Fruit fly (Drosophila melanogaster): ENCODE data around the gene BobA.

BobA gene

DNA sequence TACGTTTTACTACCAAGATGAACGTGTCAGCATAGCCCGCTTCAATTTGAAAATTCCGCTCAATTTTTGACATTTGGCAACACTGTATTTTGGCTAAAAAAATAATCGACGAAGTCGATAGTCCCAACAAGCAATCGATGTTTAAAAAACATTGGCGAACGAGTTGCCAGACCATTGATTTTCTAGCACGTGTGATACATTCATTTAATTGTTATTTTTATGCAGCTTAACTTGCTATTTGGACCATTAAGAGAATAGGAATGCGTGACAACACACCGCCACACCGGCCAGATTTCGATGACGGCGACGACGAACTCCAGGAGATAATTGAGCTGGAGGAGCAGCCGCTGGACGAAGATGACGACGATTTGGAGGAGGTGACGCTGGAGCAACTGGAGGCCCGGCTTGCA is 36.8 kb upstream of the BobA start, which contains the start of gene CG5114 (continued):
- TF ChIP-seq CG2116 (GFP tag; optimal IDR thresholded peaks at IDR 0.05) (peak; percentile 91), CG17912 (GFP tag; optimal IDR thresholded peaks at IDR 0.05) (peak; percentile 48), sob (GFP tag; IDR thresholded peaks at IDR 0.05) (peak; percentile 63; the same call in 1 of the 2 replicates), CG14860 (GFP tag; IDR thresholded peaks at IDR 0.05; ENCODE audit: partially characterized antibody) (peak; percentile 67; the same call in 2 of the 3 replicates), maf-S (GFP tag; optimal IDR thresholded peaks at IDR 0.05) (peak; percentile 25), disco-r (GFP tag; optimal IDR thresholded peaks at IDR 0.05) (no peak), CG13296 (GFP tag; optimal IDR thresholded peaks at IDR 0.05) (peak; percentile 32), ind (GFP tag; optimal IDR thresholded peaks at IDR 0.05) (peak; percentile 36), Poxn (GFP tag; IDR thresholded peaks at IDR 0.05) (no peak), crol (GFP tag; IDR thresholded peaks at IDR 0.05) (no peak), HLH54F (GFP tag; optimal IDR thresholded peaks at IDR 0.05) (peak; percentile 36), Dip2 (GFP tag; IDR thresholded peaks at IDR 0.05) (no peak), Bdp1 (GFP tag; optimal IDR thresholded peaks at IDR 0.05) (peak; percentile 16), CG7839 (tag; optimal IDR thresholded peaks at IDR 0.05) (peak; percentile 2), CG17568 (GFP tag; optimal IDR thresholded peaks at IDR 0.05) (no peak), NC2β (GFP tag; optimal IDR thresholded peaks at IDR 0.05) (peak; percentile 47), MESR4 (GFP tag; optimal IDR thresholded peaks at IDR 0.05) (peak; percentile 88), org-1 (GFP tag; optimal IDR thresholded peaks at IDR 0.05) (no peak), ci (GFP tag; IDR thresholded peaks at IDR 0.05) (peak; percentile 40; the same call in 2 of the 3 replicates), az2 (GFP tag; optimal IDR thresholded peaks at IDR 0.05) (peak; percentile 34), Med (GFP tag) (peak; percentile 94), dmrt99B (tag; optimal IDR thresholded peaks at IDR 0.05) (no peak), gem (tag; optimal IDR thresholded peaks at IDR 0.05) (peak; percentile 29), Abd-B (GFP tag; optimal IDR thresholded peaks at IDR 0.05) (peak; percentile 46), CG2129 (GFP tag; IDR thresholded peaks at IDR 0.05; ENCODE audit: partially characterized antibody) (peak; percentile 81), CG15479 (GFP tag; optimal IDR thresholded peaks at IDR 0.05) (no peak), abd-A (tag; optimal IDR thresholded peaks at IDR 0.05) (peak; percentile 77), CG7271 (tag; optimal IDR thresholded peaks at IDR 0.05) (no peak), sens (GFP tag) (peak; percentile 90), YL-1 (GFP tag; optimal IDR thresholded peaks at IDR 0.05) (peak; percentile 83), NFAT (GFP tag; IDR thresholded peaks at IDR 0.05) (peak; percentile 57; the same call in 1 of the 2 replicates), Dp (GFP tag; optimal IDR thresholded peaks at IDR 0.05) (peak; percentile 99), CG1792 (GFP tag; optimal IDR thresholded peaks at IDR 0.05) (peak; percentile 56), CG8388 (GFP tag; optimal IDR thresholded peaks at IDR 0.05) (peak; percentile 2), E2f2 (GFP tag; IDR thresholded peaks at IDR 0.05) (peak; percentile 100), Xrp1 (GFP tag; IDR thresholded peaks at IDR 0.05) (peak; percentile 57; the same call in 1 of the 2 replicates), CG31224 (GFP tag; IDR thresholded peaks at IDR 0.05) (no peak), Spps (tag; optimal IDR thresholded peaks at IDR 0.05) (no peak), sima (GFP tag; optimal IDR thresholded peaks at IDR 0.05) (no peak), emc (GFP tag; optimal IDR thresholded peaks at IDR 0.05) (no peak), H2.0 (GFP tag; IDR thresholded peaks at IDR 0.05) (peak; percentile 55; the same call in 1 of the 2 replicates), lmd (GFP tag; IDR thresholded peaks at IDR 0.05) (peak; percentile 22; the same call in 1 of the 2 replicates), tup (GFP tag; optimal IDR thresholded peaks at IDR 0.05) (no peak), slbo (GFP tag; IDR thresholded peaks at IDR 0.05) (peak; percentile 50; the same call in 1 of the 2 replicates), HHEX (GFP tag; optimal IDR thresholded peaks at IDR 0.05) (peak; percentile 24), insv (GFP tag; optimal IDR thresholded peaks at IDR 0.05) (peak in 1 of 2 experiments; percentile 23), CG10543 (GFP tag; optimal IDR thresholded peaks at IDR 0.05) (no peak), MBD-R2 (GFP tag; IDR thresholded peaks at IDR 0.05) (peak; percentile 89), D19A (tag; optimal IDR thresholded peaks at IDR 0.05) (no peak)
